Worm (Caenorhabditis elegans) whole organism, L2 larva: ENCODE measurements around the gene R12B2.13.

ENCODE experiments used
- lin-13 ChIP-seq: fragments of 150-350 bp; optimal IDR thresholded peaks from 2 replicates; lab custom pipeline; 2014; ENCODE audit warnings: missing biosample characterization, missing genetic modification reagents, missing genetic modification characterization
- mdl-1 ChIP-seq, 2 experiments: fragments of 150-350 bp in 1 of 2; sonication (generic microtip) in 1 of 2; optimal IDR thresholded peaks; 2 replicates each; lab custom pipeline; 2017; ENCODE audit warnings: missing biosample characterization in 2 of 2, missing genetic modification characterization in 2 of 2
- sma-3 ChIP-seq: sonication (generic microtip); optimal IDR thresholded peaks from 2 replicates; lab custom pipeline; 2016; ENCODE audit warnings: missing genetic modification reagents, missing genetic modification characterization, missing compliant biosample characterization
- snpc-4 ChIP-seq: fragments of 150-350 bp; optimal IDR thresholded peaks from 2 replicates; lab custom pipeline; 2014; ENCODE audit warnings: missing biosample characterization, missing genetic modification characterization

DNA sequence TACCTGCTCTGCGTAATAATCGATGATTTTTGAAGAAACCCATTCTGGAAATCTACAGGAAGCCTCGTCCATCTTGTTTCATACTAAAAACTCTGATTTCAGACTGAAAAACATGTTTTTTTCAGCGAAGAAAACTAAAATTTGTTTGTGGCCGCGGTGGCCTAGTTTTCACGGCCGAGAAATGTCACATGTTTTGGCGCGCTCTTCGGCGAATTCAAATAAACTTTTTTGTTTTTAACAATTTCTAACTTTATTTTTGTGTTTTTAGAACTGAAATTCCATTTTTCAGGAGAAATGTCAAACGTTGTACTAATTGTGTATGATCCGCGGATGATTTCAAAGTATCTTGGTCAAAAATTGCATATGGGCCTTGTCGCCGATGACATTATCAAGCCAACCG lies 30.3 kb downstream of the R12B2.13 start, which contains the start of the genes polq-1 and him-10:
- TF ChIP-seq sma-3 (GFP tag; lab: Kevin White, UChicago), result no peak
- no peak for TF ChIP-seq mdl-1 (tag; optimal IDR thresholded peaks at IDR 0.05; lab: Kevin White, UChicago)
- no peak for TF ChIP-seq snpc-4
- TF ChIP-seq lin-13 (GFP tag; lab: Kevin White, UChicago), result no peak
